Worm (Caenorhabditis elegans) whole organism, L4/young adult: Measurements from ENCODE around the gene irld-50.

Source experiments
- W03F9.2 ChIP-seq: fragments of 150-350 bp; optimal IDR thresholded peaks from 2 replicates; lab custom pipeline; 2014; ENCODE audit warnings: missing biosample characterization, missing genetic modification characterization
- dao-5 ChIP-seq: sonication (generic microtip); optimal IDR thresholded peaks from 2 replicates; lab custom pipeline; 2016; ENCODE audit warnings: missing genotype, missing genetic modification characterization, moderate library complexity, missing compliant biosample characterization

ce11 chrII:2927533-2927932 is 16.3 kb downstream of the irld-50 start, which contains the start of the genes ZK355.3 and ZK355.8:
- TF ChIP-seq dao-5 (tag; lab: Kevin White, UChicago): no peak
- no peak for TF ChIP-seq W03F9.2 (tag; lab: Kevin White, UChicago)
